Worm (Caenorhabditis elegans) whole organism, young adult: ENCODE data around the gene ubc-26.

ENCODE experiments used
- B0019.2 ChIP-seq: fragments of 200-800 bp; sonication (Bioruptor generic); conservative IDR thresholded peaks from 2 replicates; pipeline ENCODE4 v1.3.6; 2022; ENCODE audit warnings: missing genetic modification reagents, missing genetic modification characterization, missing compliant biosample characterization
- B0035.1 ChIP-seq: sonication (generic microtip); optimal IDR thresholded peaks from 2 replicates; lab custom pipeline; 2016; ENCODE audit warnings: missing genetic modification characterization, mild to moderate bottlenecking, missing compliant biosample characterization, missing genotype, missing genetic modification reagents
- B0336.3 ChIP-seq: fragments of 200-800 bp; sonication (Bioruptor generic); IDR thresholded peaks from 2 replicates; pipeline ENCODE4 v1.3.6; 2022; ENCODE audit warnings: missing genetic modification characterization, missing compliant biosample characterization
- F10E7.11 ChIP-seq: sonication (generic microtip); optimal IDR thresholded peaks from 2 replicates; lab custom pipeline; 2017; ENCODE audit warnings: mild to moderate bottlenecking, missing genetic modification characterization, moderate library complexity, missing compliant biosample characterization
- F22D6.2 ChIP-seq: sonication (generic microtip); optimal IDR thresholded peaks from 2 replicates; lab custom pipeline; 2016; ENCODE audit warnings: mild to moderate bottlenecking, missing genetic modification characterization, missing compliant biosample characterization
- F49E8.2 ChIP-seq: sonication (generic microtip); optimal IDR thresholded peaks from 3 replicates; lab custom pipeline; 2017; ENCODE audit warnings: missing genetic modification characterization, mild to moderate bottlenecking, missing compliant biosample characterization, antibody characterized with exemption, moderate library complexity; ENCODE audit not compliant: insufficient read depth
- F57C9.4 ChIP-seq: sonication (generic microtip); optimal IDR thresholded peaks from 2 replicates; lab custom pipeline; 2017; ENCODE audit warnings: mild to moderate bottlenecking, missing genetic modification characterization, missing compliant biosample characterization
- K12H6.12 ChIP-seq: fragments of 200-800 bp; sonication (Bioruptor generic); optimal IDR thresholded peaks from 2 replicates; lab custom pipeline; 2018; ENCODE audit warnings: mild to moderate bottlenecking, missing genetic modification characterization, missing compliant biosample characterization
- Y53F4B.3 ChIP-seq: fragments of 200-800 bp; sonication (Bioruptor generic); IDR thresholded peaks from 2 replicates; pipeline ENCODE4 v1.3.6; 2022; ENCODE audit warnings: missing genetic modification reagents, missing genetic modification characterization, missing compliant biosample characterization
- Y67H2A.10 ChIP-seq: fragments of 200-800 bp; sonication (Bioruptor generic); conservative IDR thresholded peaks from 2 replicates; pipeline ENCODE4 v1.3.6; 2022; ENCODE audit warnings: missing genetic modification reagents, missing genetic modification characterization, missing compliant biosample characterization
- ZK185.1 ChIP-seq: sonication (generic microtip); optimal IDR thresholded peaks from 2 replicates; lab custom pipeline; 2016; ENCODE audit warnings: mild to moderate bottlenecking, missing genetic modification characterization, missing compliant biosample characterization; ENCODE audit not compliant: poor library complexity, severe bottlenecking
- aptf-2 ChIP-seq: fragments of 200-800 bp; sonication (Bioruptor generic); conservative IDR thresholded peaks from 2 replicates; pipeline ENCODE4 v1.3.6; 2022; ENCODE audit warnings: missing genetic modification reagents, missing genetic modification characterization, missing compliant biosample characterization
- aptf-3 ChIP-seq: fragments of 200-800 bp; sonication (Bioruptor generic); IDR thresholded peaks from 2 replicates; pipeline ENCODE4 v1.3.6; 2022; ENCODE audit warnings: missing genetic modification characterization, missing compliant biosample characterization
- attf-3 ChIP-seq: fragments of 200-800 bp; sonication (Bioruptor generic); conservative IDR thresholded peaks from 2 replicates; pipeline ENCODE4 v1.3.6; 2022; ENCODE audit warnings: missing genetic modification reagents, missing genetic modification characterization, missing compliant biosample characterization
- ccch-3 ChIP-seq: fragments of 200-800 bp; sonication (Bioruptor generic); optimal IDR thresholded peaks from 2 replicates; lab custom pipeline; 2018; ENCODE audit warnings: mild to moderate bottlenecking, missing genetic modification characterization, missing compliant biosample characterization
- cebp-2 ChIP-seq: fragments of 200-800 bp; sonication (Bioruptor generic); IDR thresholded peaks from 2 replicates; pipeline ENCODE4 v1.3.6; 2022; ENCODE audit warnings: missing genetic modification characterization, missing compliant biosample characterization
- ceh-27 ChIP-seq: fragments of 200-800 bp; sonication (Bioruptor generic); optimal IDR thresholded peaks from 2 replicates; lab custom pipeline; 2018; ENCODE audit warnings: mild to moderate bottlenecking, missing genetic modification characterization, moderate library complexity, missing compliant biosample characterization
- dox-1 ChIP-seq: fragments of 200-800 bp; sonication (Bioruptor generic); IDR thresholded peaks from 2 replicates; pipeline ENCODE4 v1.3.6; 2022; ENCODE audit warnings: missing genetic modification reagents, missing genetic modification characterization, missing compliant biosample characterization
- efl-1 ChIP-seq: fragments of 150-350 bp; optimal IDR thresholded peaks from 2 replicates; lab custom pipeline; 2014; ENCODE audit warnings: missing biosample characterization, missing genetic modification reagents, missing genetic modification characterization
- egl-18 ChIP-seq: fragments of 200-800 bp; sonication (Bioruptor generic); IDR thresholded peaks from 2 replicates; pipeline ENCODE4 v1.3.6; 2022; ENCODE audit warnings: missing genetic modification reagents, missing genetic modification characterization, missing compliant biosample characterization
- egrh-3 ChIP-seq: fragments of 200-800 bp; sonication (Bioruptor generic); IDR thresholded peaks from 2 replicates; pipeline ENCODE4 v1.3.6; 2022; ENCODE audit warnings: missing genetic modification reagents, missing genetic modification characterization, missing compliant biosample characterization
- fkh-3 ChIP-seq: sonication (generic microtip); optimal IDR thresholded peaks from 2 replicates; lab custom pipeline; 2016; ENCODE audit warnings: mild to moderate bottlenecking, missing genetic modification characterization, missing compliant biosample characterization
- hmg-20 ChIP-seq: fragments of 200-800 bp; sonication (Bioruptor generic); IDR thresholded peaks from 2 replicates; pipeline ENCODE4 v1.3.6; 2022; ENCODE audit warnings: missing genetic modification reagents, missing genetic modification characterization, missing compliant biosample characterization
- lin-26 ChIP-seq: fragments of 200-800 bp; sonication (Bioruptor generic); IDR thresholded peaks from 2 replicates; pipeline ENCODE4 v1.3.6; 2022; ENCODE audit warnings: missing genetic modification reagents, missing genetic modification characterization, missing compliant biosample characterization
- lin-40 ChIP-seq: sonication (generic microtip); optimal IDR thresholded peaks from 2 replicates; lab custom pipeline; 2016; ENCODE audit warnings: missing genetic modification characterization, mild to moderate bottlenecking, missing compliant biosample characterization, missing genotype, missing genetic modification reagents
- lir-1 ChIP-seq: fragments of 200-800 bp; sonication (Bioruptor generic); conservative IDR thresholded peaks from 2 replicates; pipeline ENCODE4 v1.3.6; 2022; ENCODE audit warnings: missing genetic modification reagents, missing genetic modification characterization, missing compliant biosample characterization
- lsy-27 ChIP-seq: sonication (generic microtip); optimal IDR thresholded peaks from 2 replicates; lab custom pipeline; 2017; ENCODE audit warnings: missing genetic modification characterization, mild to moderate bottlenecking, missing compliant biosample characterization, antibody characterized with exemption, missing genotype, borderline replicate concordance; ENCODE audit not compliant: insufficient read depth
- madf-10 ChIP-seq: sonication (generic microtip); optimal IDR thresholded peaks from 2 replicates; lab custom pipeline; 2016; ENCODE audit warnings: mild to moderate bottlenecking, missing genetic modification characterization, missing compliant biosample characterization
- madf-8 ChIP-seq: fragments of 200-800 bp; sonication (Bioruptor generic); conservative IDR thresholded peaks from 2 replicates; pipeline ENCODE4 v1.3.6; 2022; ENCODE audit warnings: missing genetic modification reagents, missing genetic modification characterization, missing compliant biosample characterization
- mcd-1 ChIP-seq: fragments of 200-800 bp; sonication (Bioruptor generic); IDR thresholded peaks from 2 replicates; pipeline ENCODE4 v1.3.6; 2022; ENCODE audit warnings: missing genetic modification reagents, missing genetic modification characterization, missing compliant biosample characterization
- nfya-2 ChIP-seq: fragments of 200-800 bp; sonication (Bioruptor generic); IDR thresholded peaks from 2 replicates; pipeline ENCODE4 v1.3.6; 2022; ENCODE audit warnings: missing genetic modification reagents, missing genetic modification characterization, missing compliant biosample characterization
- nhr-27 ChIP-seq: fragments of 200-800 bp; sonication (Bioruptor generic); optimal IDR thresholded peaks from 2 replicates; lab custom pipeline; 2018; ENCODE audit warnings: mild to moderate bottlenecking, missing genetic modification characterization, moderate library complexity, missing compliant biosample characterization
- nhr-80 ChIP-seq: sonication (generic microtip); optimal IDR thresholded peaks from 2 replicates; lab custom pipeline; 2016; ENCODE audit warnings: missing genetic modification characterization, missing compliant biosample characterization
- pbrm-1 ChIP-seq: fragments of 200-800 bp; sonication (Bioruptor generic); IDR thresholded peaks from 2 replicates; pipeline ENCODE4 v1.3.6; 2022; ENCODE audit warnings: missing genetic modification reagents, missing genetic modification characterization, missing compliant biosample characterization
- rcor-1 ChIP-seq: fragments of 200-800 bp; sonication (Bioruptor generic); IDR thresholded peaks from 2 replicates; pipeline ENCODE4 v1.3.6; 2022; ENCODE audit warnings: missing genetic modification reagents, missing genetic modification characterization, missing compliant biosample characterization
- rec-8 ChIP-seq, 2 experiments: sonication (generic microtip); optimal IDR thresholded peaks; 2 replicates each; lab custom pipeline; 2016; ENCODE audit warnings: mild to moderate bottlenecking in 2 of 2, missing genetic modification characterization in 2 of 2, missing genetic modification reagents in 2 of 2, missing genotype in 2 of 2, missing biosample characterization in 1 of 2, missing compliant biosample characterization in 1 of 2, moderate library complexity in 1 of 2
- rpc-1 ChIP-seq, 2 experiments: fragments of 150-350 bp in 1 of 2; sonication (generic microtip) in 1 of 2; optimal IDR thresholded peaks; 2 replicates each; lab custom pipeline; 2014 to 2018; ENCODE audit warnings: missing biosample characterization in 1 of 2, missing genetic modification characterization in 1 of 2, missing genetic modification reagents in 1 of 2, missing genotype in 1 of 2
- snpc-1.1 ChIP-seq: sonication (generic microtip); optimal IDR thresholded peaks from 2 replicates; lab custom pipeline; 2017; ENCODE audit warnings: missing genetic modification characterization, mild to moderate bottlenecking, missing compliant biosample characterization, antibody characterized with exemption, moderate library complexity, missing genotype, missing genetic modification reagents; ENCODE audit not compliant: insufficient read depth
- tlf-1 ChIP-seq: fragments of 200-800 bp; sonication (Bioruptor generic); optimal IDR thresholded peaks from 2 replicates; lab custom pipeline; 2018; ENCODE audit warnings: mild to moderate bottlenecking, missing genetic modification characterization, missing compliant biosample characterization
- unc-130 ChIP-seq: sonication (generic microtip); optimal IDR thresholded peaks from 2 replicates; lab custom pipeline; 2016; ENCODE audit warnings: missing genetic modification reagents, missing genetic modification characterization, missing compliant biosample characterization
- xnd-1 ChIP-seq: sonication (generic microtip); optimal IDR thresholded peaks from 2 replicates; lab custom pipeline; 2016; ENCODE audit warnings: missing genotype, missing genetic modification reagents, missing genetic modification characterization, missing compliant biosample characterization
- zfh-2 ChIP-seq: fragments of 200-800 bp; sonication (Bioruptor generic); conservative IDR thresholded peaks from 2 replicates; pipeline ENCODE4 v1.3.6; 2022; ENCODE audit warnings: missing genetic modification reagents, missing genetic modification characterization, missing compliant biosample characterization
- ztf-25 ChIP-seq: fragments of 200-800 bp; sonication (Bioruptor generic); IDR thresholded peaks from 2 replicates; pipeline ENCODE4 v1.3.6; 2022; ENCODE audit warnings: missing genetic modification reagents, missing genetic modification characterization, missing compliant biosample characterization
- ztf-3 ChIP-seq: fragments of 200-800 bp; sonication (Bioruptor generic); optimal IDR thresholded peaks from 2 replicates; lab custom pipeline; 2018; ENCODE audit warnings: mild to moderate bottlenecking, missing genetic modification characterization, missing compliant biosample characterization

The ubc-26 gene

ce11 chrII:2927533-2927932 is 27.4 kb upstream of the ubc-26 start, which contains the start of the genes ZK355.3 and ZK355.8:
TSS of gene ZK355.3 (minus strand) at chrII:2927633.
TSS of gene ZK355.8 (plus strand) at chrII:2927804.
- TF ChIP-seq zfh-2 (GFP tag; lab: Robert Waterston, UW) (peak; percentile 49), efl-1 (GFP tag; lab: Kevin White, UChicago) (no peak)

- TF ChIP-seq cebp-2 (GFP tag; lab: Robert Waterston, UW) (no peak), hmg-20 (GFP tag; lab: Robert Waterston, UW) (no peak), F49E8.2 (tag; lab: Kevin White, UChicago) (no peak), ZK185.1 (tag; lab: Kevin White, UChicago) (no peak), zfh-2 (GFP tag; lab: Robert Waterston, UW) (peak; percentile 68), B0336.3 (GFP tag; lab: Robert Waterston, UW) (no peak), nhr-80 (tag; lab: Kevin White, UChicago) (no peak), xnd-1 (no peak), attf-3 (GFP tag; lab: Robert Waterston, UW) (no peak), nhr-27 (tag; lab: Kevin White, UChicago) (no peak), egrh-3 (GFP tag; lab: Robert Waterston, UW) (peak; percentile 72), ceh-27 (GFP tag; lab: Kevin White, UChicago) (no peak), Y53F4B.3 (GFP tag; lab: Robert Waterston, UW) (no peak), unc-130 (GFP tag; lab: Kevin White, UChicago) (no peak), lsy-27 (tag; lab: Kevin White, UChicago) (no peak), rec-8 (tag; optimal IDR thresholded peaks at IDR 0.05; lab: Kevin White, UChicago) (no peak), madf-10 (tag; lab: Kevin White, UChicago) (no peak), mcd-1 (GFP tag; lab: Robert Waterston, UW) (0 out of 2 replicates have a peak, but pooled peaks have one; percentile 28), pbrm-1 (GFP tag; lab: Robert Waterston, UW) (no peak), lin-26 (GFP tag; lab: Robert Waterston, UW) (no peak), snpc-1.1 (tag; lab: Kevin White, UChicago) (no peak), lin-40 (no peak), Y67H2A.10 (GFP tag; lab: Robert Waterston, UW) (no peak), tlf-1 (GFP tag; lab: Kevin White, UChicago) (no peak), aptf-3 (GFP tag; lab: Robert Waterston, UW) (0 out of 2 replicates have a peak, but pooled peaks have one; percentile 7), egl-18 (GFP tag; lab: Robert Waterston, UW) (no peak), rcor-1 (GFP tag; lab: Robert Waterston, UW) (no peak), K12H6.12 (tag; lab: Kevin White, UChicago) (no peak), F10E7.11 (tag; lab: Kevin White, UChicago) (peak; percentile 15), B0035.1 (tag; lab: Kevin White, UChicago) (no peak), F22D6.2 (no peak), madf-8 (GFP tag; lab: Robert Waterston, UW) (no peak), ztf-3 (GFP tag; lab: Kevin White, UChicago) (no peak), aptf-2 (GFP tag; lab: Robert Waterston, UW) (no peak), B0019.2 (GFP tag; lab: Robert Waterston, UW) (no peak), dox-1 (no peak), ccch-3 (GFP tag; lab: Kevin White, UChicago) (no peak), ztf-25 (GFP tag; lab: Robert Waterston, UW) (no peak), fkh-3 (no peak), lir-1 (GFP tag; lab: Robert Waterston, UW) (no peak), nfya-2 (no peak), F57C9.4 (tag; lab: Kevin White, UChicago) (no peak), rpc-1 (optimal IDR thresholded peaks at IDR 0.05; lab: Kevin White, UChicago) (no peak), rpc-1 (tag; optimal IDR thresholded peaks at IDR 0.05; lab: Kevin White, UChicago) (no peak)
These were observed 25.8 kb upstream of the ubc-26 start for ce11 chrII:2925806-2926558.
